Worm (Caenorhabditis elegans) whole organism, L4 larva: ENCODE results near the gene Y53G8AR.8.
A peak's percentile ranks its signal among the peaks of the same experiment; 100 is the strongest.

Experiments used
- D1046.2 ChIP-seq: fragments of 200-800 bp; sonication (Bioruptor generic); IDR thresholded peaks from 2 replicates; pipeline ENCODE4 v1.3.6; 2022; ENCODE audit warnings: missing genetic modification characterization, missing compliant biosample characterization
- Y5F2A.4 ChIP-seq: fragments of 200-800 bp; sonication (Bioruptor generic); optimal IDR thresholded peaks from 2 replicates; lab custom pipeline; 2018; ENCODE audit warnings: mild to moderate bottlenecking, missing genetic modification characterization, missing compliant biosample characterization
- Y75B8A.6 ChIP-seq: fragments of 200-800 bp; sonication (Bioruptor generic); IDR thresholded peaks from 2 replicates; pipeline ENCODE4 v1.3.6; 2022; ENCODE audit warnings: missing genetic modification reagents, missing genetic modification characterization, missing compliant biosample characterization
- ZK337.2 ChIP-seq: fragments of 200-800 bp; sonication (Bioruptor generic); IDR thresholded peaks from 2 replicates; pipeline ENCODE4 v1.3.6; 2022; ENCODE audit warnings: missing genetic modification reagents, missing genetic modification characterization, missing compliant biosample characterization
- ZK546.5 ChIP-seq, 2 experiments: sonication (generic microtip); optimal IDR thresholded peaks; 2 replicates each; lab custom pipeline; 2017; ENCODE audit warnings: missing biosample characterization in 2 of 2, missing genetic modification characterization in 2 of 2
- aha-1 ChIP-seq: fragments of 150-350 bp; peaks from one replicate; lab custom pipeline; 2014; ENCODE audit warnings: missing biosample characterization, missing genetic modification characterization
- ceh-20 ChIP-seq: fragments of 200-800 bp; sonication (Bioruptor generic); IDR thresholded peaks from 2 replicates; pipeline ENCODE4 v1.3.6; 2022; ENCODE audit warnings: missing genetic modification reagents, missing genetic modification characterization, missing compliant biosample characterization
- ceh-28 ChIP-seq: fragments of 150-350 bp; optimal IDR thresholded peaks from 2 replicates; lab custom pipeline; 2014; ENCODE audit warnings: missing biosample characterization, missing genetic modification reagents, missing genetic modification characterization
- ceh-32 ChIP-seq: sonication (generic microtip); optimal IDR thresholded peaks from 2 replicates; lab custom pipeline; 2016; ENCODE audit warnings: mild to moderate bottlenecking, missing genetic modification characterization, missing compliant biosample characterization; ENCODE audit not compliant: poor library complexity
- ceh-44 ChIP-seq: fragments of 200-800 bp; sonication (Bioruptor generic); IDR thresholded peaks from 2 replicates; pipeline ENCODE4 v1.3.6; 2022; ENCODE audit warnings: missing genetic modification reagents, missing genetic modification characterization, missing compliant biosample characterization
- ceh-62 ChIP-seq: sonication (generic microtip); optimal IDR thresholded peaks from 2 replicates; lab custom pipeline; 2017; ENCODE audit warnings: missing biosample characterization, missing genetic modification characterization
- ceh-82 ChIP-seq: sonication (generic microtip); optimal IDR thresholded peaks from 2 replicates; lab custom pipeline; 2017; ENCODE audit warnings: missing biosample characterization, missing genetic modification characterization
- cey-2 ChIP-seq: sonication (generic microtip); optimal IDR thresholded peaks from 3 replicates; lab custom pipeline; 2017; ENCODE audit warnings: missing genetic modification characterization, mild to moderate bottlenecking, missing compliant biosample characterization, antibody characterized with exemption, borderline replicate concordance; ENCODE audit not compliant: insufficient read depth
- daf-16 ChIP-seq, 3 experiments: sonication (generic microtip); optimal IDR thresholded peaks; 2 replicates each; lab custom pipeline; 2016 to 2017; ENCODE audit warnings: missing genetic modification characterization in 3 of 3, missing genetic modification reagents in 3 of 3, mild to moderate bottlenecking in 2 of 3, missing compliant biosample characterization in 2 of 3, missing biosample characterization in 1 of 3, moderate library complexity in 1 of 3
- daf-8 ChIP-seq: fragments of 200-800 bp; sonication (Bioruptor generic); IDR thresholded peaks from 2 replicates; pipeline ENCODE4 v1.3.6; 2022; ENCODE audit warnings: missing genetic modification characterization, missing compliant biosample characterization
- dmd-9 ChIP-seq: fragments of 200-800 bp; sonication (Bioruptor generic); IDR thresholded peaks from 2 replicates; pipeline ENCODE4 v1.3.6; 2022; ENCODE audit warnings: missing genetic modification reagents, missing genetic modification characterization, missing compliant biosample characterization
- dpl-1 ChIP-seq: fragments of 150-350 bp; optimal IDR thresholded peaks from 2 replicates; lab custom pipeline; 2014; ENCODE audit warnings: missing biosample characterization, missing genetic modification reagents, missing genetic modification characterization
- duxl-1 ChIP-seq: sonication (generic microtip); optimal IDR thresholded peaks from 2 replicates; lab custom pipeline; 2016; ENCODE audit warnings: mild to moderate bottlenecking, missing genetic modification characterization, moderate library complexity, missing compliant biosample characterization; ENCODE audit not compliant: poor library complexity
- dve-1 ChIP-seq: sonication (generic microtip); optimal IDR thresholded peaks from 2 replicates; lab custom pipeline; 2017; ENCODE audit warnings: antibody characterized with exemption, mild to moderate bottlenecking, missing genetic modification characterization, missing compliant biosample characterization; ENCODE audit not compliant: insufficient read depth
- hif-1 ChIP-seq, 2 experiments: sonication (generic microtip); optimal IDR thresholded peaks; 2 replicates each; lab custom pipeline; 2016 to 2017; ENCODE audit warnings: missing compliant biosample characterization in 2 of 2, missing genetic modification characterization in 2 of 2, missing genetic modification reagents in 2 of 2, missing genotype in 2 of 2, mild to moderate bottlenecking in 1 of 2
- jun-1 ChIP-seq: fragments of 150-350 bp; optimal IDR thresholded peaks from 2 replicates; lab custom pipeline; 2014; ENCODE audit warnings: missing biosample characterization, missing genetic modification reagents, missing genetic modification characterization
- lim-7 ChIP-seq: fragments of 200-800 bp; sonication (Bioruptor generic); IDR thresholded peaks from 2 replicates; pipeline ENCODE4 v1.3.6; 2022; ENCODE audit warnings: missing genetic modification characterization, missing compliant biosample characterization
- lin-13 ChIP-seq: fragments of 150-350 bp; optimal IDR thresholded peaks from 2 replicates; lab custom pipeline; 2014; ENCODE audit warnings: missing biosample characterization, missing genetic modification reagents, missing genetic modification characterization
- lin-29 ChIP-seq: fragments of 200-800 bp; sonication (Bioruptor generic); IDR thresholded peaks from 2 replicates; pipeline ENCODE4 v1.3.6; 2022; ENCODE audit warnings: missing genetic modification reagents, missing genetic modification characterization, missing compliant biosample characterization
- lin-38 ChIP-seq: fragments of 200-800 bp; sonication (Bioruptor generic); IDR thresholded peaks from 2 replicates; pipeline ENCODE4 v1.3.6; 2022; ENCODE audit warnings: missing genetic modification reagents, missing genetic modification characterization, missing compliant biosample characterization
- lsy-2 ChIP-seq, 2 experiments: fragments of 150-350 bp in 1 of 2; sonication (generic microtip) in 1 of 2; optimal IDR thresholded peaks; 2 replicates each; lab custom pipeline; 2014 to 2017; ENCODE audit warnings: missing biosample characterization in 2 of 2, missing genetic modification characterization in 2 of 2
- mep-1 ChIP-seq: fragments of 150-350 bp; sonication (generic microtip); optimal IDR thresholded peaks from 3 replicates; lab custom pipeline; 2014; ENCODE audit warnings: missing biosample characterization, missing genetic modification characterization
- mes-2 ChIP-seq: sonication (generic microtip); optimal IDR thresholded peaks from 2 replicates; lab custom pipeline; 2016; ENCODE audit warnings: missing genotype, mild to moderate bottlenecking, missing genetic modification characterization, missing compliant biosample characterization; ENCODE audit not compliant: poor library complexity, severe bottlenecking
- mxl-2 ChIP-seq: fragments of 200-800 bp; sonication (Bioruptor generic); conservative IDR thresholded peaks from 2 replicates; pipeline ENCODE4 v1.3.6; 2022; ENCODE audit warnings: missing genetic modification reagents, missing genetic modification characterization, missing compliant biosample characterization
- mxl-3 ChIP-seq: fragments of 200-800 bp; sonication (Bioruptor generic); optimal IDR thresholded peaks from 2 replicates; lab custom pipeline; 2018; ENCODE audit warnings: mild to moderate bottlenecking, missing genetic modification characterization, missing compliant biosample characterization
- nhr-102 ChIP-seq: sonication (generic microtip); optimal IDR thresholded peaks from 2 replicates; lab custom pipeline; 2016; ENCODE audit warnings: mild to moderate bottlenecking, missing genetic modification characterization, moderate library complexity, missing compliant biosample characterization
- nhr-11 ChIP-seq: fragments of 150-350 bp; optimal IDR thresholded peaks from 2 replicates; lab custom pipeline; 2014; ENCODE audit warnings: missing biosample characterization, missing genetic modification characterization
- nhr-28 ChIP-seq: fragments of 150-350 bp; optimal IDR thresholded peaks from 2 replicates; lab custom pipeline; 2014; ENCODE audit warnings: missing biosample characterization, missing genetic modification characterization
- nhr-48 ChIP-seq: sonication (generic microtip); optimal IDR thresholded peaks from 2 replicates; lab custom pipeline; 2016; ENCODE audit warnings: mild to moderate bottlenecking, missing genetic modification characterization, missing compliant biosample characterization
- nhr-76 ChIP-seq: fragments of 150-350 bp; optimal IDR thresholded peaks from 2 replicates; lab custom pipeline; 2014; ENCODE audit warnings: missing biosample characterization, missing genetic modification characterization
- nhr-77 ChIP-seq: fragments of 150-350 bp; optimal IDR thresholded peaks from 2 replicates; lab custom pipeline; 2014; ENCODE audit warnings: missing biosample characterization, missing genetic modification characterization
- pha-4 ChIP-seq, 2 experiments: fragments of 150-350 bp in 1 of 2; fragments of 200-800 bp in 1 of 2; sonication (Bioruptor generic) in 1 of 2; IDR thresholded peaks in 1 of 2; optimal IDR thresholded peaks in 1 of 2; 2 replicates each; pipeline versions ENCODE4 v1.3.6 to Lab custom; 2014 to 2022; ENCODE audit warnings: missing genetic modification characterization in 2 of 2, missing genetic modification reagents in 2 of 2, missing biosample characterization in 1 of 2, missing compliant biosample characterization in 1 of 2
- php-3 ChIP-seq: fragments of 200-800 bp; sonication (Bioruptor generic); IDR thresholded peaks from 2 replicates; pipeline ENCODE4 v1.3.6; 2022; ENCODE audit warnings: missing genetic modification reagents, missing genetic modification characterization, missing compliant biosample characterization
- pqm-1 ChIP-seq: sonication (generic microtip); optimal IDR thresholded peaks from 2 replicates; lab custom pipeline; 2017; ENCODE audit warnings: missing biosample characterization, missing genetic modification characterization
- rbr-2 ChIP-seq: sonication (generic microtip); optimal IDR thresholded peaks from 2 replicates; lab custom pipeline; 2016; ENCODE audit warnings: missing genotype, missing genetic modification characterization, missing compliant biosample characterization
- set-16 ChIP-seq: fragments of 200-800 bp; sonication (Bioruptor generic); IDR thresholded peaks from 2 replicates; pipeline ENCODE4 v1.3.6; 2022; ENCODE audit warnings: missing genetic modification reagents, missing genetic modification characterization, missing compliant biosample characterization
- skn-1 ChIP-seq: fragments of 150-350 bp; optimal IDR thresholded peaks from 2 replicates; lab custom pipeline; 2014; ENCODE audit warnings: missing biosample characterization, missing genetic modification characterization
- snpc-1.2 ChIP-seq: fragments of 200-800 bp; sonication (Bioruptor generic); IDR thresholded peaks from 2 replicates; pipeline ENCODE4 v1.3.6; 2022; ENCODE audit warnings: missing genetic modification reagents, missing genetic modification characterization, missing compliant biosample characterization
- snpc-4 ChIP-seq: fragments of 150-350 bp; optimal IDR thresholded peaks from 2 replicates; lab custom pipeline; 2014; ENCODE audit warnings: missing biosample characterization, missing genetic modification characterization
- unc-62 ChIP-seq, 3 experiments: fragments of 150-350 bp in 1 of 3; sonication (generic microtip); optimal IDR thresholded peaks in 2 of 3; peaks in 1 of 3; 1 replicate in 1 of 3; 2 replicates in 2 of 3; lab custom pipeline; 2014 to 2017; ENCODE audit warnings: missing biosample characterization in 3 of 3, missing genetic modification characterization in 3 of 3, missing genetic modification reagents in 3 of 3, missing genotype in 1 of 3
- zag-1 ChIP-seq: fragments of 150-350 bp; optimal IDR thresholded peaks from 2 replicates; lab custom pipeline; 2014; ENCODE audit warnings: missing biosample characterization, missing genetic modification characterization
- zfp-3 ChIP-seq: fragments of 200-800 bp; sonication (Bioruptor generic); conservative IDR thresholded peaks from 2 replicates; pipeline ENCODE4 v1.3.6; 2022; ENCODE audit warnings: missing genetic modification reagents, missing genetic modification characterization, missing compliant biosample characterization

Y53G8AR.8 gene

ce11 chrIII:3279304-3279703 lies 14.8 kb downstream of the Y53G8AR.8 start (continued):
- no peak for TF ChIP-seq ceh-62
- peak; percentile 31 for TF ChIP-seq nhr-48 (tag; lab: Kevin White, UChicago)
- no peak for TF ChIP-seq ZK337.2 (GFP tag; lab: Robert Waterston, UW)
- TF ChIP-seq pha-4 (GFP tag; IDR thresholded peaks at IDR 0.05; lab: Robert Waterston, UW), result peak; percentile 70
- no peak for TF ChIP-seq pha-4 (tag; optimal IDR thresholded peaks at IDR 0.05; lab: Kevin White, UChicago)
- no peak for TF ChIP-seq Y5F2A.4 (GFP tag; lab: Kevin White, UChicago)
- TF ChIP-seq nhr-102 (tag; lab: Kevin White, UChicago), result peak; percentile 22
- TF ChIP-seq php-3, result no peak
- no peak for TF ChIP-seq mxl-2
- peak; percentile 70 for TF ChIP-seq lin-38 (GFP tag; lab: Robert Waterston, UW)
- TF ChIP-seq duxl-1 (tag; lab: Kevin White, UChicago), result no peak
- peak; percentile 59 for TF ChIP-seq dpl-1
- TF ChIP-seq nhr-11 (tag; lab: Kevin White, UChicago), result peak; percentile 10
- no peak for TF ChIP-seq ceh-82 (tag; lab: Kevin White, UChicago)
- 0 out of 2 replicates have a peak, but pooled peaks have one; percentile 23 for TF ChIP-seq lin-29
- TF ChIP-seq unc-62 (GFP tag; optimal IDR thresholded peaks at IDR 0.05 in 1 of 2; lab: Kevin White, UChicago), result peak in 1 of 2 experiments; percentile 89
- TF ChIP-seq unc-62 (tag; optimal IDR thresholded peaks at IDR 0.05; lab: Kevin White, UChicago), result no peak
- no peak for TF ChIP-seq snpc-1.2 (GFP tag; lab: Robert Waterston, UW)
- no peak for TF ChIP-seq zfp-3 (GFP tag; lab: Robert Waterston, UW)
- TF ChIP-seq ceh-32 (tag; lab: Kevin White, UChicago), result no peak
- TF ChIP-seq jun-1 (tag; lab: Kevin White, UChicago), result peak; percentile 27
- TF ChIP-seq aha-1, result peak; percentile 96
- TF ChIP-seq daf-16 (GFP tag; optimal IDR thresholded peaks at IDR 0.05; lab: Kevin White, UChicago), result peak in 1 of 2 experiments; percentile 18
- peak; percentile 51 for TF ChIP-seq daf-16 (tag; optimal IDR thresholded peaks at IDR 0.05; lab: Kevin White, UChicago)
- peak; percentile 37; the same call in 1 of the 2 replicates for TF ChIP-seq ceh-20
- TF ChIP-seq rbr-2 (tag; lab: Kevin White, UChicago), result peak; percentile 37
- TF ChIP-seq mep-1 (tag; lab: Kevin White, UChicago), result peak; percentile 84
- no peak for TF ChIP-seq Y75B8A.6 (GFP tag; lab: Robert Waterston, UW)
- no peak for TF ChIP-seq snpc-4 (tag; lab: Kevin White, UChicago)
- TF ChIP-seq dve-1, result peak; percentile 91
- TF ChIP-seq lsy-2 (tag; optimal IDR thresholded peaks at IDR 0.05; lab: Kevin White, UChicago), result peak; percentile 30 to 89
- no peak for TF ChIP-seq ceh-44 (GFP tag; lab: Robert Waterston, UW)
- no peak for TF ChIP-seq skn-1 (tag; lab: Kevin White, UChicago)
- no peak for TF ChIP-seq ZK546.5 (tag; optimal IDR thresholded peaks at IDR 0.05; lab: Kevin White, UChicago)
- TF ChIP-seq mxl-3, result no peak
- no peak for TF ChIP-seq D1046.2 (GFP tag; lab: Robert Waterston, UW)
- no peak for TF ChIP-seq ceh-28 (tag; lab: Kevin White, UChicago)
- TF ChIP-seq lim-7 (GFP tag; lab: Robert Waterston, UW), result no peak
- TF ChIP-seq zag-1 (tag; lab: Kevin White, UChicago), result no peak
- no peak for TF ChIP-seq dmd-9
- TF ChIP-seq daf-8 (GFP tag; lab: Robert Waterston, UW), result no peak
- TF ChIP-seq nhr-77, result peak; percentile 42
- TF ChIP-seq mes-2 (tag; lab: Kevin White, UChicago), result peak; percentile 48
- no peak for TF ChIP-seq pqm-1
- TF ChIP-seq nhr-28 (tag; lab: Kevin White, UChicago), result peak; percentile 60
- peak in 1 of 2 experiments; percentile 14 for TF ChIP-seq hif-1 (tag; optimal IDR thresholded peaks at IDR 0.05; lab: Kevin White, UChicago)
- TF ChIP-seq set-16 (GFP tag; lab: Robert Waterston, UW), result no peak
- peak; percentile 58 for TF ChIP-seq lin-13 (GFP tag; lab: Kevin White, UChicago)
- TF ChIP-seq nhr-76 (tag; lab: Kevin White, UChicago), result peak; percentile 29
- no peak for TF ChIP-seq cey-2
